Worm (Caenorhabditis elegans): ENCODE measurements around the gene gid-8.

ce11 chrV:1472569-1472968 lies 5.0 kb downstream of the gid-8 start:
- no peak for TF ChIP-seq mdl-1 (tag; optimal IDR thresholded peaks at IDR 0.05)
- peak; percentile 57 for TF ChIP-seq nhr-25 (tag; optimal IDR thresholded peaks at IDR 0.05)
- TF ChIP-seq ceh-9 (tag; optimal IDR thresholded peaks at IDR 0.05): no peak
- no peak for TF ChIP-seq hmg-11 (tag; optimal IDR thresholded peaks at IDR 0.05)
- no peak for TF ChIP-seq pha-4 (tag; optimal IDR thresholded peaks at IDR 0.05)
- no peak for TF ChIP-seq nhr-23 (tag; optimal IDR thresholded peaks at IDR 0.05)
- TF ChIP-seq ama-1 (optimal IDR thresholded peaks at IDR 0.05): no peak
- no peak for TF ChIP-seq ztf-11 (tag; optimal IDR thresholded peaks at IDR 0.05)
- no peak for TF ChIP-seq sea-2 (GFP tag; optimal IDR thresholded peaks at IDR 0.05)

Measured in whole organism, L3 larva.